Worm (Caenorhabditis elegans) whole organism, L4 larva: Measurements from ENCODE around the gene Y71H2AM.12.

Source experiments
- F37D6.2 ChIP-seq: sonication (generic microtip); optimal IDR thresholded peaks from 2 replicates; lab custom pipeline; 2016; ENCODE audit warnings: mild to moderate bottlenecking, missing genetic modification characterization, missing compliant biosample characterization
- F44E2.7 ChIP-seq: fragments of 200-800 bp; sonication (Bioruptor generic); IDR thresholded peaks from 2 replicates; pipeline ENCODE4 v2.1.2; 2022; ENCODE audit warnings: missing genetic modification characterization, missing compliant biosample characterization
- F49E8.2 ChIP-seq: sonication (generic microtip); optimal IDR thresholded peaks from 2 replicates; lab custom pipeline; 2016; ENCODE audit warnings: missing compliant biosample characterization, mild to moderate bottlenecking, missing genetic modification characterization, borderline replicate concordance
- R02D3.7 ChIP-seq: fragments of 150-350 bp; sonication (generic microtip); optimal IDR thresholded peaks from 3 replicates; lab custom pipeline; 2014; ENCODE audit warnings: missing biosample characterization, missing genetic modification characterization
- Y105C5A.15 ChIP-seq: fragments of 200-800 bp; sonication (Bioruptor generic); IDR thresholded peaks from 2 replicates; pipeline ENCODE4 v1.3.6; 2022; ENCODE audit warnings: missing genetic modification characterization, missing compliant biosample characterization
- Y48G9A.11 ChIP-seq: fragments of 200-800 bp; sonication (Bioruptor generic); IDR thresholded peaks from 2 replicates; pipeline ENCODE4 v1.3.6; 2022; ENCODE audit warnings: missing genetic modification reagents, missing genetic modification characterization, missing compliant biosample characterization
- ZK546.5 ChIP-seq, 2 experiments: sonication (generic microtip); optimal IDR thresholded peaks; 2 replicates each; lab custom pipeline; 2017; ENCODE audit warnings: missing biosample characterization in 2 of 2, missing genetic modification characterization in 2 of 2
- aha-1 ChIP-seq: fragments of 150-350 bp; peaks from one replicate; lab custom pipeline; 2014; ENCODE audit warnings: missing biosample characterization, missing genetic modification characterization
- ceh-28 ChIP-seq: fragments of 150-350 bp; optimal IDR thresholded peaks from 2 replicates; lab custom pipeline; 2014; ENCODE audit warnings: missing biosample characterization, missing genetic modification reagents, missing genetic modification characterization
- ctbp-1 ChIP-seq: fragments of 200-800 bp; sonication (Bioruptor generic); IDR thresholded peaks from 2 replicates; pipeline ENCODE4 v1.3.6; 2022; ENCODE audit warnings: missing genetic modification reagents, missing genetic modification characterization, missing compliant biosample characterization
- daf-12 ChIP-seq: fragments of 150-350 bp; optimal IDR thresholded peaks from 2 replicates; lab custom pipeline; 2014; ENCODE audit warnings: missing biosample characterization, missing genetic modification reagents, missing genetic modification characterization
- daf-16 ChIP-seq, 3 experiments: sonication (generic microtip); optimal IDR thresholded peaks; 2 replicates each; lab custom pipeline; 2016 to 2017; ENCODE audit warnings: missing genetic modification characterization in 3 of 3, missing genetic modification reagents in 3 of 3, mild to moderate bottlenecking in 2 of 3, missing compliant biosample characterization in 2 of 3, missing biosample characterization in 1 of 3, moderate library complexity in 1 of 3
- daf-8 ChIP-seq: fragments of 200-800 bp; sonication (Bioruptor generic); IDR thresholded peaks from 2 replicates; pipeline ENCODE4 v1.3.6; 2022; ENCODE audit warnings: missing genetic modification characterization, missing compliant biosample characterization
- dmd-6 ChIP-seq: fragments of 200-800 bp; sonication (Bioruptor generic); IDR thresholded peaks from 2 replicates; pipeline ENCODE4 v1.3.6; 2022; ENCODE audit warnings: missing genetic modification reagents, missing genetic modification characterization, missing compliant biosample characterization
- dpl-1 ChIP-seq: fragments of 150-350 bp; optimal IDR thresholded peaks from 2 replicates; lab custom pipeline; 2014; ENCODE audit warnings: missing biosample characterization, missing genetic modification reagents, missing genetic modification characterization
- duxl-1 ChIP-seq: sonication (generic microtip); optimal IDR thresholded peaks from 2 replicates; lab custom pipeline; 2016; ENCODE audit warnings: mild to moderate bottlenecking, missing genetic modification characterization, moderate library complexity, missing compliant biosample characterization; ENCODE audit not compliant: poor library complexity
- dve-1 ChIP-seq: sonication (generic microtip); optimal IDR thresholded peaks from 2 replicates; lab custom pipeline; 2017; ENCODE audit warnings: antibody characterized with exemption, mild to moderate bottlenecking, missing genetic modification characterization, missing compliant biosample characterization; ENCODE audit not compliant: insufficient read depth
- fkh-10 ChIP-seq: fragments of 150-350 bp; optimal IDR thresholded peaks from 2 replicates; lab custom pipeline; 2014; ENCODE audit warnings: missing biosample characterization, missing genetic modification reagents, missing genetic modification characterization
- hlh-11 ChIP-seq: fragments of 200-800 bp; sonication (Bioruptor generic); optimal IDR thresholded peaks from 2 replicates; lab custom pipeline; 2018; ENCODE audit warnings: mild to moderate bottlenecking, missing genetic modification characterization, missing compliant biosample characterization
- hlh-30 ChIP-seq: sonication (generic microtip); optimal IDR thresholded peaks from 2 replicates; lab custom pipeline; 2017; ENCODE audit warnings: antibody characterized with exemption, mild to moderate bottlenecking, missing genetic modification characterization, missing compliant biosample characterization; ENCODE audit not compliant: insufficient read depth
- lin-13 ChIP-seq: fragments of 150-350 bp; optimal IDR thresholded peaks from 2 replicates; lab custom pipeline; 2014; ENCODE audit warnings: missing biosample characterization, missing genetic modification reagents, missing genetic modification characterization
- lin-29 ChIP-seq: fragments of 200-800 bp; sonication (Bioruptor generic); IDR thresholded peaks from 2 replicates; pipeline ENCODE4 v1.3.6; 2022; ENCODE audit warnings: missing genetic modification reagents, missing genetic modification characterization, missing compliant biosample characterization
- mdl-1 ChIP-seq, 2 experiments: fragments of 150-350 bp in 1 of 2; sonication (generic microtip) in 1 of 2; optimal IDR thresholded peaks; 2 replicates each; lab custom pipeline; 2014 to 2017; ENCODE audit warnings: missing biosample characterization in 2 of 2, missing genetic modification characterization in 2 of 2
- mdt-29 ChIP-seq: fragments of 200-800 bp; sonication (Bioruptor generic); IDR thresholded peaks from 2 replicates; pipeline ENCODE4 v1.3.6; 2022; ENCODE audit warnings: missing genetic modification reagents, missing genetic modification characterization, missing compliant biosample characterization
- mep-1 ChIP-seq: fragments of 150-350 bp; sonication (generic microtip); optimal IDR thresholded peaks from 3 replicates; lab custom pipeline; 2014; ENCODE audit warnings: missing biosample characterization, missing genetic modification characterization
- mxl-2 ChIP-seq: fragments of 200-800 bp; sonication (Bioruptor generic); conservative IDR thresholded peaks from 2 replicates; pipeline ENCODE4 v1.3.6; 2022; ENCODE audit warnings: missing genetic modification reagents, missing genetic modification characterization, missing compliant biosample characterization
- nhr-10 ChIP-seq: fragments of 150-350 bp; optimal IDR thresholded peaks from 2 replicates; lab custom pipeline; 2014; ENCODE audit warnings: missing biosample characterization, missing genetic modification characterization
- nhr-102 ChIP-seq: sonication (generic microtip); optimal IDR thresholded peaks from 2 replicates; lab custom pipeline; 2016; ENCODE audit warnings: mild to moderate bottlenecking, missing genetic modification characterization, moderate library complexity, missing compliant biosample characterization
- nhr-25 ChIP-seq: sonication (generic microtip); optimal IDR thresholded peaks from 2 replicates; lab custom pipeline; 2017; ENCODE audit warnings: missing genetic modification characterization, mild to moderate bottlenecking, missing compliant biosample characterization, antibody characterized with exemption, moderate library complexity, borderline replicate concordance; ENCODE audit not compliant: insufficient read depth
- nhr-28 ChIP-seq: fragments of 150-350 bp; optimal IDR thresholded peaks from 2 replicates; lab custom pipeline; 2014; ENCODE audit warnings: missing biosample characterization, missing genetic modification characterization
- nhr-41 ChIP-seq: fragments of 200-800 bp; sonication (Bioruptor generic); IDR thresholded peaks from 2 replicates; pipeline ENCODE4 v1.3.6; 2022; ENCODE audit warnings: missing genetic modification reagents, missing genetic modification characterization, missing compliant biosample characterization
- nhr-42 ChIP-seq: fragments of 200-800 bp; sonication (Bioruptor generic); IDR thresholded peaks from 2 replicates; pipeline ENCODE4 v1.3.6; 2022; ENCODE audit warnings: missing genetic modification characterization, missing compliant biosample characterization
- nhr-48 ChIP-seq: sonication (generic microtip); optimal IDR thresholded peaks from 2 replicates; lab custom pipeline; 2016; ENCODE audit warnings: mild to moderate bottlenecking, missing genetic modification characterization, missing compliant biosample characterization
- nhr-6 ChIP-seq: fragments of 150-350 bp; optimal IDR thresholded peaks from 2 replicates; lab custom pipeline; 2014; ENCODE audit warnings: missing biosample characterization, missing genetic modification characterization
- nhr-77 ChIP-seq: fragments of 150-350 bp; optimal IDR thresholded peaks from 2 replicates; lab custom pipeline; 2014; ENCODE audit warnings: missing biosample characterization, missing genetic modification characterization
- pha-4 ChIP-seq, 2 experiments: fragments of 150-350 bp in 1 of 2; fragments of 200-800 bp in 1 of 2; sonication (Bioruptor generic) in 1 of 2; IDR thresholded peaks in 1 of 2; optimal IDR thresholded peaks in 1 of 2; 2 replicates each; pipeline versions ENCODE4 v1.3.6 to Lab custom; 2014 to 2022; ENCODE audit warnings: missing genetic modification characterization in 2 of 2, missing genetic modification reagents in 2 of 2, missing biosample characterization in 1 of 2, missing compliant biosample characterization in 1 of 2
- rbr-2 ChIP-seq: sonication (generic microtip); optimal IDR thresholded peaks from 2 replicates; lab custom pipeline; 2016; ENCODE audit warnings: missing genotype, missing genetic modification characterization, missing compliant biosample characterization
- sdz-12 ChIP-seq: fragments of 200-800 bp; sonication (Bioruptor generic); optimal IDR thresholded peaks from 2 replicates; lab custom pipeline; 2018; ENCODE audit warnings: mild to moderate bottlenecking, missing genetic modification characterization, missing compliant biosample characterization
- set-16 ChIP-seq: fragments of 200-800 bp; sonication (Bioruptor generic); IDR thresholded peaks from 2 replicates; pipeline ENCODE4 v1.3.6; 2022; ENCODE audit warnings: missing genetic modification reagents, missing genetic modification characterization, missing compliant biosample characterization
- spr-1 ChIP-seq: sonication (generic microtip); optimal IDR thresholded peaks from 2 replicates; lab custom pipeline; 2016; ENCODE audit warnings: mild to moderate bottlenecking, missing genetic modification characterization, missing compliant biosample characterization
- spr-3 ChIP-seq: fragments of 200-800 bp; sonication (Bioruptor generic); optimal IDR thresholded peaks from 2 replicates; lab custom pipeline; 2018; ENCODE audit warnings: mild to moderate bottlenecking, missing genetic modification characterization, missing compliant biosample characterization
- unc-130 ChIP-seq: sonication (generic microtip); optimal IDR thresholded peaks from 2 replicates; lab custom pipeline; 2016; ENCODE audit warnings: missing genetic modification reagents, missing genetic modification characterization, missing compliant biosample characterization
- unc-62 ChIP-seq, 3 experiments: fragments of 150-350 bp in 1 of 3; sonication (generic microtip); optimal IDR thresholded peaks in 2 of 3; peaks in 1 of 3; 1 replicate in 1 of 3; 2 replicates in 2 of 3; lab custom pipeline; 2014 to 2017; ENCODE audit warnings: missing biosample characterization in 3 of 3, missing genetic modification characterization in 3 of 3, missing genetic modification reagents in 3 of 3, missing genotype in 1 of 3
- vab-7 ChIP-seq: fragments of 200-800 bp; sonication (Bioruptor generic); IDR thresholded peaks from 2 replicates; pipeline ENCODE4 v1.3.6; 2022; ENCODE audit warnings: missing genetic modification reagents, missing genetic modification characterization, missing compliant biosample characterization
- zag-1 ChIP-seq: fragments of 150-350 bp; optimal IDR thresholded peaks from 2 replicates; lab custom pipeline; 2014; ENCODE audit warnings: missing biosample characterization, missing genetic modification characterization
- zfp-2 ChIP-seq: sonication (generic microtip); optimal IDR thresholded peaks from 2 replicates; lab custom pipeline; 2016; ENCODE audit warnings: mild to moderate bottlenecking, missing genetic modification characterization, missing compliant biosample characterization

Y71H2AM.12 gene

DNA sequence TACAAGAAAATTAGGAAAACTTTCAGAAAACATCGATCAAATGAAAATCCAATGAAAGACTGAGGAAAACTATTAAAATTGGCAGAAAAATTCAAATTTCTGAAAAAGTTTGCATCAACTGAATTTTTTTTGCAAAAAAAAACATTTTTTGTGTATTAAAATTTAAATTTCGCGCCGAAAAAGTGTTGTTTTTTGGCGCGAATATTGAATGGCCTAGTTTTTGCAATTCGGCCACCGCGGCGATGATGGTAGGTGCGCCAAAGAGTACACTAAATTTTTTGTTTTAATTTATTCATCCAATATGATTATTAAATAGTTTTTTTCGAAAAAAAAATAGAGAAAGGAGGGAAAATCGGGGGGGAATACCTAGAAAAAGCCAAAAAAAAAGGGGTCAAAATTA, 35.2 kb upstream of the Y71H2AM.12 start:
- no peak for TF ChIP-seq daf-16 (GFP tag; optimal IDR thresholded peaks at IDR 0.05; lab: Kevin White, UChicago)
- TF ChIP-seq daf-16 (tag; optimal IDR thresholded peaks at IDR 0.05; lab: Kevin White, UChicago): no peak
- peak; percentile 10 for TF ChIP-seq dpl-1 (GFP tag; lab: Kevin White, UChicago)
- TF ChIP-seq daf-8 (GFP tag; lab: Robert Waterston, UW): no peak
- TF ChIP-seq rbr-2 (tag; lab: Kevin White, UChicago): no peak
- no peak for TF ChIP-seq dmd-6
- TF ChIP-seq zag-1 (tag; lab: Kevin White, UChicago): no peak
- no peak for TF ChIP-seq mep-1
- TF ChIP-seq mdt-29 (GFP tag; lab: Robert Waterston, UW): no peak
- peak; percentile 78 for TF ChIP-seq aha-1
- TF ChIP-seq F44E2.7 (GFP tag; lab: Robert Waterston, UW): no peak
- no peak for TF ChIP-seq mdl-1 (tag; optimal IDR thresholded peaks at IDR 0.05; lab: Kevin White, UChicago)
- TF ChIP-seq, all 104 proteins: peak for 2

DNA sequence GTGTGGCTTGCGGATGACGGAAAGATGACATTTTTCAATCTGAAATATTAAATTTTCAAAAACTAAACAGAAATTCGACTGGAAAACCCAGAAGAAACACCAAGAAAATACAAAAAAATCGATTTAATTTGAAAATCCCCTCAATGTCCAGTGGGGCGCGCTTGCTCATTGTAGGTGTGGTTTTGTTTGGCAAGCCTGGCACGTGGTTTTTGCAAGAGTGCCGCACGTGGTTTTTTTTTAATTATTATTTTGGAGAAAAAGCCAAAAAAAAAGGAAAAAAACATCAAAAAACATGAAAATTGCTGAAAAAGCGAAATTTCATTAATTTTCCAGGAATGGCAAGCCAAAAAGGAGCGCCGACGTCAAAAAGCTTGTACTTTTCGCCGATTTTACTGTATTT, 34.7 kb upstream of the Y71H2AM.12 start, which contains the start of gene swsn-3:
TSS of gene swsn-3 (minus strand) at position 45 of the 400 bp plus-strand sequence.
- peak; percentile 42 for TF ChIP-seq zfp-2 (tag; lab: Kevin White, UChicago)
- peak; percentile 70 for TF ChIP-seq nhr-102 (tag; lab: Kevin White, UChicago)
- peak; percentile 70; the same call in 1 of the 2 replicates for TF ChIP-seq Y105C5A.15 (GFP tag; lab: Robert Waterston, UW)
- TF ChIP-seq vab-7: peak; percentile 74
- TF ChIP-seq sdz-12: peak; percentile 16
- peak; percentile 46 for TF ChIP-seq nhr-10 (tag; lab: Kevin White, UChicago)
- no peak for TF ChIP-seq set-16 (GFP tag; lab: Robert Waterston, UW)
- peak; percentile 18 for TF ChIP-seq fkh-10
- peak; percentile 64 for TF ChIP-seq Y48G9A.11 (GFP tag; lab: Robert Waterston, UW)
- peak; percentile 86 for TF ChIP-seq lin-13 (GFP tag; lab: Kevin White, UChicago)
- peak; percentile 86 for TF ChIP-seq dve-1 (tag; lab: Kevin White, UChicago)
- peak; percentile 78 for TF ChIP-seq unc-130
- peak; percentile 48 for TF ChIP-seq nhr-25 (tag; lab: Kevin White, UChicago)
- TF ChIP-seq nhr-28 (tag; lab: Kevin White, UChicago): peak; percentile 53
- 0 out of 2 replicates have a peak, but pooled peaks have one; percentile 32 for TF ChIP-seq nhr-42 (GFP tag; lab: Robert Waterston, UW)
- TF ChIP-seq nhr-48 (tag; lab: Kevin White, UChicago): peak; percentile 56
- peak; percentile 20 for TF ChIP-seq R02D3.7 (tag; lab: Kevin White, UChicago)
- TF ChIP-seq daf-16 (GFP tag; optimal IDR thresholded peaks at IDR 0.05; lab: Kevin White, UChicago): peak in 1 of 2 experiments; percentile 36
- TF ChIP-seq daf-16 (tag; optimal IDR thresholded peaks at IDR 0.05; lab: Kevin White, UChicago): peak; percentile 54
- TF ChIP-seq ctbp-1 (GFP tag; lab: Robert Waterston, UW): peak; percentile 74
- TF ChIP-seq spr-3 (GFP tag; lab: Kevin White, UChicago): peak; percentile 48
- TF ChIP-seq nhr-77 (tag; lab: Kevin White, UChicago): peak; percentile 65
- TF ChIP-seq nhr-6 (tag; lab: Kevin White, UChicago): peak; percentile 93
- no peak for TF ChIP-seq lin-29 (GFP tag; lab: Robert Waterston, UW)
- TF ChIP-seq F37D6.2: peak; percentile 65
- peak; percentile 83 for TF ChIP-seq pha-4 (GFP tag; IDR thresholded peaks at IDR 0.05; lab: Robert Waterston, UW)
- TF ChIP-seq pha-4 (tag; optimal IDR thresholded peaks at IDR 0.05; lab: Kevin White, UChicago): no peak
- peak; percentile 87 for TF ChIP-seq hlh-30
- no peak for TF ChIP-seq mdt-29 (GFP tag; lab: Robert Waterston, UW)
- TF ChIP-seq ZK546.5 (tag; optimal IDR thresholded peaks at IDR 0.05; lab: Kevin White, UChicago): peak in 1 of 2 experiments; percentile 3
- TF ChIP-seq unc-62 (GFP tag; optimal IDR thresholded peaks at IDR 0.05 in 1 of 2; lab: Kevin White, UChicago): no peak
- no peak for TF ChIP-seq unc-62 (tag; optimal IDR thresholded peaks at IDR 0.05; lab: Kevin White, UChicago)
- TF ChIP-seq ceh-28: peak; percentile 53
- TF ChIP-seq nhr-41: no peak
- peak; percentile 85 for TF ChIP-seq rbr-2 (tag; lab: Kevin White, UChicago)
- no peak for TF ChIP-seq daf-12 (tag; lab: Kevin White, UChicago)
- 0 out of 2 replicates have a peak, but pooled peaks have one; percentile 19 for TF ChIP-seq mxl-2 (GFP tag; lab: Robert Waterston, UW)
- TF ChIP-seq F49E8.2 (tag; lab: Kevin White, UChicago): peak; percentile 68
- peak; percentile 25 to 63 for TF ChIP-seq mdl-1 (tag; optimal IDR thresholded peaks at IDR 0.05; lab: Kevin White, UChicago)
- TF ChIP-seq duxl-1: peak; percentile 92
- peak; percentile 68 for TF ChIP-seq spr-1
- TF ChIP-seq hlh-11 (tag; lab: Kevin White, UChicago): peak; percentile 60
